Fruit fly (Drosophila melanogaster): ENCODE results near the gene CG43063.

DNA sequence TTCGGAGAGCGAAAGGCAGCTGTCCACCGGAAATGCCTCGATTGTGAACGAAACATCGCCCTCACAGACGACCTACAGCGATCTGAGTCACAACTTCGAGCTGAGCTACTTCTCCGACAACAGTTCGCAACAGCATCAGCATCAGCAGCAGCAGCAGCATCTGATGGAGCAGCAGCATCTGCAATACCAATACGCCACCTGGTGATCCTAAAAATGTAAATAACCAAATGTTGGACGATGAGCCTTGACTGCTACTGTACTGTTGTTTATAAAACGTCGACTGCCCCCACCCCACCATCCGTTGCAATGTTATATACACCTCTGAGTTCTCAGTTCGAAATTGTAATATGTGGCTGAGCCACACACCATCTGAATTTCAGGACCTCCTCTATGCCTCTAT lies 8.8 kb upstream of the CG43063 start:
- TF ChIP-seq Clk (GFP tag; optimal IDR thresholded peaks at IDR 0.05), result no peak
- TF ChIP-seq cnc (optimal IDR thresholded peaks at IDR 0.05), result no peak
- TF ChIP-seq CG5204 (GFP tag; optimal IDR thresholded peaks at IDR 0.05), result no peak
- TF ChIP-seq CG12768 (GFP tag; optimal IDR thresholded peaks at IDR 0.05), result no peak
- TF ChIP-seq CG14711 (tag; optimal IDR thresholded peaks at IDR 0.05), result no peak
- no peak for TF ChIP-seq ovo (GFP tag; optimal IDR thresholded peaks at IDR 0.05)
- TF ChIP-seq kay (GFP tag; ENCODE audit: borderline replicate concordance), result no peak
